Worm (Caenorhabditis elegans) whole organism, young adult: ENCODE data around the gene srlf-31.

Source experiments
- B0019.2 ChIP-seq: fragments of 200-800 bp; sonication (Bioruptor generic); conservative IDR thresholded peaks from 2 replicates; pipeline ENCODE4 v1.3.6; 2022; ENCODE audit warnings: missing genetic modification reagents, missing genetic modification characterization, missing compliant biosample characterization
- B0261.1 ChIP-seq: sonication (generic microtip); optimal IDR thresholded peaks from 2 replicates; lab custom pipeline; 2016; ENCODE audit warnings: mild to moderate bottlenecking, missing genetic modification characterization, moderate library complexity, missing compliant biosample characterization
- C17E4.6 ChIP-seq: fragments of 200-800 bp; sonication (Bioruptor generic); IDR thresholded peaks from 2 replicates; pipeline ENCODE4 v1.3.6; 2022; ENCODE audit warnings: missing genetic modification reagents, missing genetic modification characterization, missing compliant biosample characterization
- D2030.7 ChIP-seq: fragments of 200-800 bp; sonication (Bioruptor generic); IDR thresholded peaks from 2 replicates; pipeline ENCODE4 v1.3.6; 2022; ENCODE audit warnings: missing genetic modification reagents, missing genetic modification characterization, missing compliant biosample characterization
- F10E7.11 ChIP-seq: sonication (generic microtip); optimal IDR thresholded peaks from 2 replicates; lab custom pipeline; 2017; ENCODE audit warnings: mild to moderate bottlenecking, missing genetic modification characterization, moderate library complexity, missing compliant biosample characterization
- F33H1.4 ChIP-seq: fragments of 200-800 bp; sonication (Bioruptor generic); IDR thresholded peaks from 2 replicates; pipeline ENCODE4 v1.3.6; 2022; ENCODE audit warnings: missing genetic modification reagents, missing genetic modification characterization, missing compliant biosample characterization
- F39B2.1 ChIP-seq: fragments of 200-800 bp; sonication (Bioruptor generic); IDR thresholded peaks from 2 replicates; pipeline ENCODE4 v1.3.6; 2022; ENCODE audit warnings: missing genetic modification reagents, missing genetic modification characterization, missing compliant biosample characterization
- F55B11.4 ChIP-seq: sonication (generic microtip); optimal IDR thresholded peaks from 2 replicates; lab custom pipeline; 2016; ENCODE audit warnings: missing compliant biosample characterization, missing genetic modification characterization, borderline replicate concordance; ENCODE audit not compliant: insufficient read depth
- K11D2.4 ChIP-seq: fragments of 200-800 bp; sonication (Bioruptor generic); IDR thresholded peaks from 2 replicates; pipeline ENCODE4 v1.3.6; 2022; ENCODE audit warnings: missing genetic modification reagents, missing genetic modification characterization, missing compliant biosample characterization
- Y53G8AR.9 ChIP-seq: fragments of 200-800 bp; sonication (Bioruptor generic); conservative IDR thresholded peaks from 2 replicates; pipeline ENCODE4 v1.3.6; 2022; ENCODE audit warnings: missing genetic modification reagents, missing genetic modification characterization, missing compliant biosample characterization
- Y56A3A.18 ChIP-seq: fragments of 200-800 bp; sonication (Bioruptor generic); IDR thresholded peaks from 2 replicates; pipeline ENCODE4 v1.3.6; 2022; ENCODE audit warnings: missing genetic modification reagents, missing genetic modification characterization, missing compliant biosample characterization
- Y95B8A.8 ChIP-seq: fragments of 200-800 bp; sonication (Bioruptor generic); IDR thresholded peaks from 2 replicates; pipeline ENCODE4 v1.3.6; 2022; ENCODE audit warnings: missing genetic modification reagents, missing genetic modification characterization, missing compliant biosample characterization
- akir-1 ChIP-seq: fragments of 200-800 bp; sonication (Bioruptor generic); optimal IDR thresholded peaks from 2 replicates; lab custom pipeline; 2018; ENCODE audit warnings: mild to moderate bottlenecking, missing genetic modification characterization, moderate library complexity, missing compliant biosample characterization
- ama-1 ChIP-seq, 3 experiments: fragments of 150-350 bp in 1 of 3; sonication (generic microtip) in 2 of 3; optimal IDR thresholded peaks; 2 replicates each; lab custom pipeline; 2014 to 2018; ENCODE audit warnings: missing biosample characterization in 2 of 3, missing genetic modification characterization in 2 of 3, missing genetic modification reagents in 2 of 3
- aptf-2 ChIP-seq: fragments of 200-800 bp; sonication (Bioruptor generic); conservative IDR thresholded peaks from 2 replicates; pipeline ENCODE4 v1.3.6; 2022; ENCODE audit warnings: missing genetic modification reagents, missing genetic modification characterization, missing compliant biosample characterization
- atf-7 ChIP-seq: sonication (generic microtip); optimal IDR thresholded peaks from 2 replicates; lab custom pipeline; 2017; ENCODE audit warnings: mild to moderate bottlenecking, missing genetic modification characterization, missing compliant biosample characterization
- attf-6 ChIP-seq: fragments of 200-800 bp; sonication (Bioruptor generic); IDR thresholded peaks from 2 replicates; pipeline ENCODE4 v1.3.6; 2022; ENCODE audit warnings: missing genetic modification reagents, missing genetic modification characterization, missing compliant biosample characterization
- cebp-1 ChIP-seq, 2 experiments: fragments of 200-800 bp in 1 of 2; sonication (Bioruptor generic) in 1 of 2; sonication (generic microtip) in 1 of 2; IDR thresholded peaks in 1 of 2; optimal IDR thresholded peaks in 1 of 2; 2 replicates each; pipeline versions ENCODE4 v1.3.6 to Lab custom; 2017 to 2022; ENCODE audit warnings: missing compliant biosample characterization in 2 of 2, missing genetic modification characterization in 2 of 2, mild to moderate bottlenecking in 1 of 2, missing genetic modification reagents in 1 of 2, moderate library complexity in 1 of 2
- ceh-40 ChIP-seq: fragments of 200-800 bp; sonication (Bioruptor generic); IDR thresholded peaks from 2 replicates; pipeline ENCODE4 v1.3.6; 2022; ENCODE audit warnings: missing genetic modification characterization, missing compliant biosample characterization
- ceh-58 ChIP-seq: fragments of 200-800 bp; sonication (Bioruptor generic); IDR thresholded peaks from 2 replicates; pipeline ENCODE4 v1.3.6; 2022; ENCODE audit warnings: missing genetic modification characterization, missing compliant biosample characterization
- dox-1 ChIP-seq: fragments of 200-800 bp; sonication (Bioruptor generic); IDR thresholded peaks from 2 replicates; pipeline ENCODE4 v1.3.6; 2022; ENCODE audit warnings: missing genetic modification reagents, missing genetic modification characterization, missing compliant biosample characterization
- dpl-1 ChIP-seq: fragments of 150-350 bp; optimal IDR thresholded peaks from 2 replicates; lab custom pipeline; 2014; ENCODE audit warnings: missing biosample characterization, missing genetic modification reagents, missing genetic modification characterization
- egl-18 ChIP-seq: fragments of 200-800 bp; sonication (Bioruptor generic); IDR thresholded peaks from 2 replicates; pipeline ENCODE4 v1.3.6; 2022; ENCODE audit warnings: missing genetic modification reagents, missing genetic modification characterization, missing compliant biosample characterization
- ekl-4 ChIP-seq: fragments of 200-800 bp; sonication (Bioruptor generic); IDR thresholded peaks from 2 replicates; pipeline ENCODE4 v1.3.6; 2022; ENCODE audit warnings: missing genetic modification reagents, missing genetic modification characterization, missing compliant biosample characterization
- gei-17 ChIP-seq: fragments of 200-800 bp; sonication (Bioruptor generic); optimal IDR thresholded peaks from 2 replicates; lab custom pipeline; 2018; ENCODE audit warnings: mild to moderate bottlenecking, missing genetic modification characterization, missing compliant biosample characterization
- him-1 ChIP-seq: sonication (generic microtip); optimal IDR thresholded peaks from 2 replicates; lab custom pipeline; 2016; ENCODE audit warnings: missing genotype, missing genetic modification reagents, missing genetic modification characterization, missing compliant biosample characterization
- hmg-1.2 ChIP-seq: fragments of 200-800 bp; sonication (Bioruptor generic); IDR thresholded peaks from 2 replicates; pipeline ENCODE4 v1.3.6; 2022; ENCODE audit warnings: missing genetic modification reagents, missing genetic modification characterization, missing compliant biosample characterization
- let-526 ChIP-seq: fragments of 200-800 bp; sonication (Bioruptor generic); IDR thresholded peaks from 2 replicates; pipeline ENCODE4 v1.3.6; 2022; ENCODE audit warnings: missing genetic modification reagents, missing genetic modification characterization, missing compliant biosample characterization
- lin-26 ChIP-seq: fragments of 200-800 bp; sonication (Bioruptor generic); IDR thresholded peaks from 2 replicates; pipeline ENCODE4 v1.3.6; 2022; ENCODE audit warnings: missing genetic modification reagents, missing genetic modification characterization, missing compliant biosample characterization
- lin-40 ChIP-seq: sonication (generic microtip); optimal IDR thresholded peaks from 2 replicates; lab custom pipeline; 2016; ENCODE audit warnings: missing genetic modification characterization, mild to moderate bottlenecking, missing compliant biosample characterization, missing genotype, missing genetic modification reagents
- lin-54 ChIP-seq: fragments of 200-800 bp; sonication (Bioruptor generic); optimal IDR thresholded peaks from 2 replicates; lab custom pipeline; 2018; ENCODE audit warnings: mild to moderate bottlenecking, missing genetic modification characterization, missing compliant biosample characterization
- lsy-27 ChIP-seq: sonication (generic microtip); optimal IDR thresholded peaks from 2 replicates; lab custom pipeline; 2017; ENCODE audit warnings: missing genetic modification characterization, mild to moderate bottlenecking, missing compliant biosample characterization, antibody characterized with exemption, missing genotype, borderline replicate concordance; ENCODE audit not compliant: insufficient read depth
- madf-3 ChIP-seq: fragments of 200-800 bp; sonication (Bioruptor generic); IDR thresholded peaks from 2 replicates; pipeline ENCODE4 v1.3.6; 2022; ENCODE audit warnings: missing genetic modification reagents, missing genetic modification characterization, missing compliant biosample characterization
- mel-28 ChIP-seq: sonication (generic microtip); optimal IDR thresholded peaks from 2 replicates; lab custom pipeline; 2016; ENCODE audit warnings: borderline replicate concordance, mild to moderate bottlenecking, missing genetic modification characterization, missing compliant biosample characterization
- nfyb-1 ChIP-seq: fragments of 200-800 bp; sonication (Bioruptor generic); IDR thresholded peaks from 2 replicates; pipeline ENCODE4 v1.3.6; 2022; ENCODE audit warnings: missing genetic modification reagents, missing genetic modification characterization, missing compliant biosample characterization
- nhr-120 ChIP-seq: fragments of 200-800 bp; sonication (Bioruptor generic); IDR thresholded peaks from 2 replicates; pipeline ENCODE4 v1.3.6; 2022; ENCODE audit warnings: missing genetic modification characterization, missing compliant biosample characterization
- nhr-179 ChIP-seq: sonication (generic microtip); optimal IDR thresholded peaks from 2 replicates; lab custom pipeline; 2016; ENCODE audit warnings: mild to moderate bottlenecking, missing genetic modification characterization, missing compliant biosample characterization
- nhr-27 ChIP-seq: fragments of 200-800 bp; sonication (Bioruptor generic); optimal IDR thresholded peaks from 2 replicates; lab custom pipeline; 2018; ENCODE audit warnings: mild to moderate bottlenecking, missing genetic modification characterization, moderate library complexity, missing compliant biosample characterization
- nhr-90 ChIP-seq: sonication (generic microtip); optimal IDR thresholded peaks from 2 replicates; lab custom pipeline; 2016; ENCODE audit warnings: missing genotype, mild to moderate bottlenecking, missing genetic modification characterization, missing compliant biosample characterization
- pbrm-1 ChIP-seq: fragments of 200-800 bp; sonication (Bioruptor generic); IDR thresholded peaks from 2 replicates; pipeline ENCODE4 v1.3.6; 2022; ENCODE audit warnings: missing genetic modification reagents, missing genetic modification characterization, missing compliant biosample characterization
- repo-1 ChIP-seq: sonication (generic microtip); optimal IDR thresholded peaks from 2 replicates; lab custom pipeline; 2017; ENCODE audit warnings: mild to moderate bottlenecking, missing genetic modification characterization, missing compliant biosample characterization
- tbx-9 ChIP-seq: sonication (generic microtip); optimal IDR thresholded peaks from 2 replicates; lab custom pipeline; 2016; ENCODE audit warnings: borderline replicate concordance, missing genetic modification characterization, inconsistent platforms, missing compliant biosample characterization
- tlf-1 ChIP-seq: fragments of 200-800 bp; sonication (Bioruptor generic); optimal IDR thresholded peaks from 2 replicates; lab custom pipeline; 2018; ENCODE audit warnings: mild to moderate bottlenecking, missing genetic modification characterization, missing compliant biosample characterization
- ztf-26 ChIP-seq: sonication (generic microtip); optimal IDR thresholded peaks from 2 replicates; lab custom pipeline; 2017; ENCODE audit warnings: missing genetic modification characterization, missing compliant biosample characterization

srlf-31 gene

DNA sequence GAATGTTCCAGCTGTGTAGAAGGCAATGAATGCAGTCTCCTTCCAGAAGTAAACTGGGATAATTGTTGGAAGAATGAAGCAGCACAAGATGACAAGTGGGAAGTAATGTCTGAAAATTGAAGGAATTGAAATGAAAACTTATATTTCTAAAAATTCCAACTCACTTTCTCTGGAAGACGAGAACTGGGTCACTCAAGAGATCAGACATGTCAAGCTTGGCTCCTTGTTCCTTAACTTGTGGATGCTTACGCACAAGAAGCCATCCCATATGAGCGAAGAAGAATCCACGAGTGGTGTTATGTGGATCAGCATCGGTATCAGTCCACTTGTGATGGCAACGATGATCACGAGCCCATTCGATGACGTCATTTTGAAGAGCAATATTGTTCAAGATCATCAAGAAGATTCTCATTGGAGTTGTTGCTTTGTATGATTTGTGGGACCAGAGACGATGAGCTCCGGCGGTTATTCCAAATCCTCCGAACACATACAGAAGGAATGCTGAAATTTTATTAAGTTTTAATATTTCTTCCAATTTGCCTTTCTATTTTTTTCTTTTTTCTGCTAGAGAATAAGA lies 8.6 kb downstream of the srlf-31 start:
- TF ChIP-seq F39B2.1 (GFP tag; lab: Robert Waterston, UW), result no peak
- no peak for TF ChIP-seq ceh-40 (GFP tag; lab: Robert Waterston, UW)
- 0 out of 2 replicates have a peak, but pooled peaks have one; percentile 43 for TF ChIP-seq lin-26
- no peak for TF ChIP-seq egl-18 (GFP tag; lab: Robert Waterston, UW)
- no peak for TF ChIP-seq nhr-27
- TF ChIP-seq Y53G8AR.9 (GFP tag; lab: Robert Waterston, UW), result peak; percentile 68
- TF ChIP-seq mel-28, result no peak
- TF ChIP-seq dpl-1, result no peak
- TF ChIP-seq him-1 (tag; lab: Kevin White, UChicago), result no peak
- TF ChIP-seq attf-6 (GFP tag; lab: Robert Waterston, UW), result no peak
- peak; percentile 56; the same call in 1 of the 2 replicates for TF ChIP-seq Y95B8A.8
- TF ChIP-seq F55B11.4 (tag; lab: Kevin White, UChicago), result no peak
- no peak for TF ChIP-seq B0261.1 (tag; lab: Kevin White, UChicago)
- TF ChIP-seq ama-1 (optimal IDR thresholded peaks at IDR 0.05; lab: Kevin White, UChicago), result no peak
- peak in 1 of 2 experiments; percentile 6 for TF ChIP-seq ama-1 (GFP tag; optimal IDR thresholded peaks at IDR 0.05; lab: Kevin White, UChicago)
- TF ChIP-seq F10E7.11 (tag; lab: Kevin White, UChicago), result no peak
- TF ChIP-seq ekl-4 (GFP tag; lab: Robert Waterston, UW), result no peak
- peak; percentile 85 for TF ChIP-seq atf-7 (tag; lab: Kevin White, UChicago)
- TF ChIP-seq, all 124 proteins: peak for 5

DNA sequence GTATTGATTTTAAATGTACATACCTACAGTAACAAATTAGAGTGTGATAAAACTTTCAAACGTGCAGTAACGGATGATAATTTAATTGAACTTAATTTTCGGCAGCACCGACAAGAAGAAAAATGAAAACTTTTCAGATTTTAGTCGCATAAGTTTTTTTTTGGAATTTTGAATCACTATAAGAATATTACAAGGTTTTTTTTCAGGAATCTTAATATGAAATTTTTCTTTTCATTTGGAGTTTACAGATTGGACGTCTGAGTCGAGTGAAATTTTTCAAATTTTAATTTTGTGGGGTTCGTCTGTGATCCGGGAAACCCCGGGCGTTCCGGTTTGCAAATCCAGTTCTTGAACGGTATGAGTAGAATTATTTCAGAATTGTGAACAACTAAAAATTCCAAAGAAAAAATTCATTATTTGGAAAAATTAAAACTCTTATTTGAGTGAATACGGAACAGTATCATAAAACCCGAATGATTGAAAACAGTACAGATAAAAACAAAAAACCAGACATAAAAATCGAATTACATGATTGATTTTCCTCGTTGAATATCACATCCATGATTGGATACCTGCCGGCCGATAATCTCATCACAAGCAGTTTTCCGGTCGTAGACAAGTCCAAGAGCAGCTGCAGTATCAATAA lies 9.6 kb downstream of the srlf-31 start:
- TF ChIP-seq nfyb-1 (GFP tag; lab: Robert Waterston, UW), result peak; percentile 65
- TF ChIP-seq cebp-1 (GFP tag; IDR thresholded peaks at IDR 0.05; lab: Robert Waterston, UW), result no peak; the same call in 1 of the 2 replicates
- peak; percentile 74 for TF ChIP-seq cebp-1 (tag; optimal IDR thresholded peaks at IDR 0.05; lab: Kevin White, UChicago)
- no peak for TF ChIP-seq nhr-27
- peak; percentile 61 for TF ChIP-seq nhr-90
- TF ChIP-seq F39B2.1 (GFP tag; lab: Robert Waterston, UW), result peak; percentile 56; the same call in 1 of the 2 replicates
- peak; percentile 21; the same call in 1 of the 2 replicates for TF ChIP-seq Y95B8A.8
- TF ChIP-seq madf-3 (GFP tag; lab: Robert Waterston, UW), result 0 out of 2 replicates have a peak, but pooled peaks have one; percentile 40
- peak; percentile 61 for TF ChIP-seq ekl-4 (GFP tag; lab: Robert Waterston, UW)
- peak; percentile 34 for TF ChIP-seq ztf-26 (tag; lab: Kevin White, UChicago)
- no peak for TF ChIP-seq F33H1.4
- TF ChIP-seq repo-1 (tag; lab: Kevin White, UChicago), result peak; percentile 68
- TF ChIP-seq dox-1 (GFP tag; lab: Robert Waterston, UW), result no peak
- peak; percentile 80; the same call in 1 of the 2 replicates for TF ChIP-seq Y56A3A.18
- TF ChIP-seq lin-40 (tag; lab: Kevin White, UChicago), result no peak
- no peak for TF ChIP-seq B0019.2 (GFP tag; lab: Robert Waterston, UW)
- peak; percentile 33; the same call in 1 of the 2 replicates for TF ChIP-seq hmg-1.2 (GFP tag; lab: Robert Waterston, UW)
- no peak for TF ChIP-seq tbx-9 (tag; lab: Kevin White, UChicago)
- TF ChIP-seq lin-54 (GFP tag; lab: Kevin White, UChicago), result peak; percentile 35
- peak; percentile 43; the same call in 1 of the 2 replicates for TF ChIP-seq K11D2.4 (GFP tag; lab: Robert Waterston, UW)
- TF ChIP-seq aptf-2 (GFP tag; lab: Robert Waterston, UW), result no peak
- TF ChIP-seq let-526 (GFP tag; lab: Robert Waterston, UW), result no peak
- no peak for TF ChIP-seq nhr-120 (GFP tag; lab: Robert Waterston, UW)
- peak; percentile 38 for TF ChIP-seq tlf-1 (GFP tag; lab: Kevin White, UChicago)
- TF ChIP-seq ceh-58 (GFP tag; lab: Robert Waterston, UW), result 0 out of 2 replicates have a peak, but pooled peaks have one; percentile 8
- TF ChIP-seq nhr-179 (tag; lab: Kevin White, UChicago), result no peak
- TF ChIP-seq C17E4.6, result no peak
- TF ChIP-seq gei-17 (GFP tag; lab: Kevin White, UChicago), result peak; percentile 26
- peak; percentile 96 for TF ChIP-seq Y53G8AR.9 (GFP tag; lab: Robert Waterston, UW)
- peak; percentile 37; the same call in 1 of the 2 replicates for TF ChIP-seq pbrm-1
- TF ChIP-seq D2030.7 (GFP tag; lab: Robert Waterston, UW), result no peak
- TF ChIP-seq akir-1 (GFP tag; lab: Kevin White, UChicago), result no peak
- no peak for TF ChIP-seq lsy-27 (tag; lab: Kevin White, UChicago)
